Worm (Caenorhabditis elegans): Measurements from ENCODE around the gene orc-3.

orc-3 gene

DNA sequence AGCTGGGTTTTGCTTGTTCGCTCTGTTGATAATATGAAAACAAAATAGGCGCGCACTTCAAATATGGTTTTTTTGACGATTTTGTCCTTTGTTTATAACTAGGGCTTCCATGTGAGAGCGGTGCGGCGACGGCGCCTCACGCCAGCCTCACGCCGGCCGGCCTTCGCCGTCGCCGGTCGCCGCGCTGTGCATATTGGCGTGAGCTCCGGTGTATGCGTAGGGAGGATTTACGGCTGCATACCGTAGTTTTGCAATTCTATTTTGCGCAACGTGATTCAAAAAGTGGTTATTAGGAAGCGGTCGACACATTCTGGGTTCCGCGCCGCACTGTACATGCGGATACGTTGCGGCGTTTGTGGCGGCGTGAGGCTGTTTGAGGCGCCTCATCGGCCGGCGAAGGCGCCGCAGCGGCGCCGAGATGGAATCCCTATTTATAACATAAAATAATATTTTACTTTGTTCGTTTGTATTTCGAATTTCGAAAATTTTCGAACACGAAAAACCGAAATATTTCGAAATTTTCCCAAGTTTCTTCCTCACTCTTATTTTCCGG is 6.3 kb downstream of the orc-3 start:
- TF ChIP-seq ama-1 (optimal IDR thresholded peaks at IDR 0.05), result no peak

DNA sequence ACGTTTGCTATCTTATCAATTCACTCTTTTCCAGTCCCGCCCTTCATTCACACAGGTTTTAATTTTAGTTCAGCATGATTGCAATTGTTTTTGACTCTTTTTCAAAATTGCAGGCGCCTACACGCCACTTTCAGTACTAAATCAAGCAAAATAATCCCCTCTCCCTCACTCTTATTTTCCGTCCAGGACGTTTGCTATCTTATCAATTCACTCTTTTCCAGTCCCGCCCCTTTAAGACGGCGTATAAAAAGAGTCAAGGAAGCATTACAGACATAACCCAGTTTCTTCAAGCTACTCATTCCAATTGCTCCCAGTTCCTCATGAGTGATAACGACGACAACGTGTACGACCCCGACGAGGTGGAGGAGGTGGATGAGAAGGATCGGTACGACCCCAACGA is 6.7 kb downstream of the orc-3 start, which contains the start of gene Y119D3B.21:
Gene Y119D3B.21, plus strand, starts transcription at position 321 of the 400 bp plus-strand sequence.
- TF ChIP-seq ama-1 (optimal IDR thresholded peaks at IDR 0.05), result no peak
- no peak for TF ChIP-seq B0310.2 (tag; optimal IDR thresholded peaks at IDR 0.05)
- no peak for TF ChIP-seq flt-1 (GFP tag; IDR thresholded peaks at IDR 0.05)
- no peak for TF ChIP-seq hnd-1 (tag; optimal IDR thresholded peaks at IDR 0.05)

DNA sequence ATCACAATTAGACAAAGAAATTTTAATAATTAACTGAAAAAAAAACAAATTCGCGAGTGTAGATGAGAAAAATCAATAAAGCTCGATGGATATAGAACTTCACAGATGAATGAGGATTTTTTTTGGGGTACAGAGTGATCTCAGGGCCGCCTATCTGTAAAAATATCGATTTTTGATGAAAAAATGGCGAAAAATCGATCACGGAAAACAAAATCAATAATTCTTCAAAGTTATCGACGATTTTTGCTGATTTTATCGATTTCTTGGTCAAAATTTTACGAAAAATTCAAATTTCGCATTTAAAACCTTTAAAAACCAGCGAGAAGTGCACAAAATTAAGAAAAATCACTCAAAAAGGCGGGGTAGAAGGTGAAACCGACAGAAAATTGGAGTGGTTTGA is 8.2 kb downstream of the orc-3 start:
- no peak for TF ChIP-seq tbx-37 (GFP tag; conservative IDR thresholded peaks at IDR 0.05)
- TF ChIP-seq pes-1 (GFP tag; IDR thresholded peaks at IDR 0.05), result no peak
- no peak for TF ChIP-seq F13C5.2 (tag; optimal IDR thresholded peaks at IDR 0.05)
- no peak for TF ChIP-seq tbx-11 (GFP tag; IDR thresholded peaks at IDR 0.05)
- TF ChIP-seq B0310.2 (tag; optimal IDR thresholded peaks at IDR 0.05), result no peak
- TF ChIP-seq tra-4 (tag; optimal IDR thresholded peaks at IDR 0.05), result no peak

DNA sequence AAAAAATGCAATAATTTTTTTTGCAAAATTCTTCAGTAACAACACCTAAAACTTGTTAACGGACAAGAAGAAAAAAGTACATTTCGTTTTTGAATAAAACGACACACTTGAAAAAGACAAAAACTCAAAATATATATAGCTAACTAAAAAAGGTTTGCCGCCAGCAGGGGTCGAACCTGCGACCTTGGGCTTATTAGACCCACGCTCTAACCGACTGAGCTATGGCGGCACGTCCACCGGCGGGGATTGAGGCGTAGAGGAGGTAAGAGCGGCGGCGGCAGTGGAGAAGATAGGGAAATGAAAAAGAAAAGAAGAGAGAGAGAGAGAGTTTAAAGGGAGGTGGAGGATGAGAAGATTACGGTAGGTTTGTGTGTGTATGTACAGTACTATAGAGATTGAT is 10.3 kb downstream of the orc-3 start:
- TF ChIP-seq hmg-4 (GFP tag; optimal IDR thresholded peaks at IDR 0.05) (peak; percentile 12), aly-1 (tag; optimal IDR thresholded peaks at IDR 0.05) (peak; percentile 73), ceh-13 (GFP tag; optimal IDR thresholded peaks at IDR 0.05) (peak; percentile 31), ets-7 (tag; optimal IDR thresholded peaks at IDR 0.05) (no peak), sea-1 (GFP tag; conservative IDR thresholded peaks at IDR 0.05) (0 out of 2 replicates have a peak, but pooled peaks have one; percentile 64), flt-1 (GFP tag; IDR thresholded peaks at IDR 0.05) (peak; percentile 77), pes-1 (GFP tag; IDR thresholded peaks at IDR 0.05) (peak; percentile 83), tbx-37 (GFP tag; conservative IDR thresholded peaks at IDR 0.05) (peak; percentile 40), ceh-36 (tag; optimal IDR thresholded peaks at IDR 0.05) (peak; percentile 76), scrt-1 (GFP tag; IDR thresholded peaks at IDR 0.05) (peak; percentile 77), tbx-11 (GFP tag; IDR thresholded peaks at IDR 0.05) (peak; percentile 73), hmbx-1 (tag; optimal IDR thresholded peaks at IDR 0.05) (no peak), F13C5.2 (tag; optimal IDR thresholded peaks at IDR 0.05) (peak; percentile 58), ama-1 (optimal IDR thresholded peaks at IDR 0.05) (no peak), hnd-1 (tag; optimal IDR thresholded peaks at IDR 0.05) (peak; percentile 0), tra-4 (tag; optimal IDR thresholded peaks at IDR 0.05) (no peak), B0310.2 (tag; optimal IDR thresholded peaks at IDR 0.05) (peak; percentile 57)

DNA sequence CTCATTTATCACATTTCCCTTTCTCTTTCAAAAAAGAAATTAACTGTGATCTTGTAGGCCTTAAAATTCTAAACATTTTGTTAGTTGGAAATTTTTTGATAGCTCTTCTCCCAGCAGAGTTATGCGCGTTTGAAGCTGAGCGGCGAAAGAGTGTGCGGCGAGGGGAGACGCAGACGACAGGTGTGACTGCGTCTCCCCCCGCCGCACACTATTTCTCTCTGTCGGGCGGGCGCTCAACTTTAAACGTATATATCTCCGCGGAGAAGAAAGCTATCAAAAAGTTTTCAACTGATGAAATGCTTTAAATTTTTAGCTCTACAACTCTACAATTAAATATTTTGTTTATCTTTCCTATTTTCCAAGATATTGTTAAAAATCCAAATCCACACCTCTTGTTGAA is 11.1 kb downstream of the orc-3 start:
- TF ChIP-seq F13C5.2 (tag; optimal IDR thresholded peaks at IDR 0.05), result no peak
- no peak for TF ChIP-seq hnd-1 (tag; optimal IDR thresholded peaks at IDR 0.05)
- TF ChIP-seq pes-1 (GFP tag; IDR thresholded peaks at IDR 0.05), result no peak
- no peak for TF ChIP-seq ama-1 (optimal IDR thresholded peaks at IDR 0.05)
- no peak for TF ChIP-seq tra-4 (tag; optimal IDR thresholded peaks at IDR 0.05)
- no peak for TF ChIP-seq hmg-4 (GFP tag; optimal IDR thresholded peaks at IDR 0.05)
- TF ChIP-seq B0310.2 (tag; optimal IDR thresholded peaks at IDR 0.05), result no peak
- no peak for TF ChIP-seq ceh-36 (tag; optimal IDR thresholded peaks at IDR 0.05)
- TF ChIP-seq flt-1 (GFP tag; IDR thresholded peaks at IDR 0.05), result no peak
- TF ChIP-seq aly-1 (tag; optimal IDR thresholded peaks at IDR 0.05), result no peak
- TF ChIP-seq tbx-11 (GFP tag; IDR thresholded peaks at IDR 0.05), result no peak
- no peak for TF ChIP-seq sea-1 (GFP tag; conservative IDR thresholded peaks at IDR 0.05)
- no peak for TF ChIP-seq ceh-13 (GFP tag; optimal IDR thresholded peaks at IDR 0.05)
- no peak for TF ChIP-seq scrt-1 (GFP tag; IDR thresholded peaks at IDR 0.05)

DNA sequence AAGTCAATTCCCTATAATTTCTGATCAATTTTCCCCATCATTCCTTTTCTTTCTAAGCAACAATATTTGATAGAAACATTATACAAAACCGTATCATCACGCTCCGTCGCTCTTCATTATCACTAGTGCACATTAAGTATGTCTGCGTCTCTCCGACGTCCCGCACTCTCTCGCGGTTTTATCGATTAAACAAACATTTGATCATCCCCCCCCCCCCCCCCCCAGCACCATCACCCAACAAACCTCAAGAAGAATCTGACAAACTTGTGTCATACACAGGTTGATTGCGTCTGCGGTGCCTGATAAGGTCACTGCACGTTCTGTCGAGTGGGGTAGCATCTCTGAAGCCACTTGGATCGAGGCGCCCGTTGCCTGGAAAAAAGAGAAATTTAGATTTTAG is 12.1 kb downstream of the orc-3 start:
- TF ChIP-seq B0310.2 (tag; optimal IDR thresholded peaks at IDR 0.05) (no peak), sea-1 (GFP tag; conservative IDR thresholded peaks at IDR 0.05) (no peak), tbx-37 (GFP tag; conservative IDR thresholded peaks at IDR 0.05) (no peak), pes-1 (GFP tag; IDR thresholded peaks at IDR 0.05) (no peak), F13C5.2 (tag; optimal IDR thresholded peaks at IDR 0.05) (no peak), tra-4 (tag; optimal IDR thresholded peaks at IDR 0.05) (no peak), aly-1 (tag; optimal IDR thresholded peaks at IDR 0.05) (no peak), ets-7 (tag; optimal IDR thresholded peaks at IDR 0.05) (no peak), hmbx-1 (tag; optimal IDR thresholded peaks at IDR 0.05) (no peak), ceh-36 (tag; optimal IDR thresholded peaks at IDR 0.05) (no peak), flt-1 (GFP tag; IDR thresholded peaks at IDR 0.05) (no peak), ceh-13 (GFP tag; optimal IDR thresholded peaks at IDR 0.05) (no peak), scrt-1 (GFP tag; IDR thresholded peaks at IDR 0.05) (no peak), hmg-4 (GFP tag; optimal IDR thresholded peaks at IDR 0.05) (no peak), ama-1 (optimal IDR thresholded peaks at IDR 0.05) (no peak), hnd-1 (tag; optimal IDR thresholded peaks at IDR 0.05) (no peak), tbx-11 (GFP tag; IDR thresholded peaks at IDR 0.05) (no peak)

DNA sequence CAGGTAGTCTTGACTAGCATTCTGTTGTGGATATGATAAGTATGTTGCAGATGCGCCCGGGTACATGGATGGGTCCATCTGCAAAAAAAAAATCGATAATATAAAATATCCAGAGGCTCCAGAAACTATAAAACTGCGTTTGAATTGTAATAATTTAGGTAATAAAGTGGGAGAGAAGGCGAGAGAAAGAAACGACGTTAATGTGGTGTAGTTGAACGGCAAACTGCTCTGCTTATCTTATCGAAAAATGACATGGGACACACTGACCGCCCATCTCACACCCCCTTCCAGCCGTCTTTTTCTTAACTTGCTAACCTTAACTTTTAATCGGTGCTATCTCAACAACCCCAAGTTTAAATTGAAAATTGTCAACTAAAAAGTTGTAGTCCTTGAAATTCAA is 14.1 kb downstream of the orc-3 start:
- no peak for TF ChIP-seq scrt-1 (GFP tag; IDR thresholded peaks at IDR 0.05)
- no peak for TF ChIP-seq aly-1 (tag; optimal IDR thresholded peaks at IDR 0.05)
- no peak for TF ChIP-seq ets-7 (tag; optimal IDR thresholded peaks at IDR 0.05)
- TF ChIP-seq B0310.2 (tag; optimal IDR thresholded peaks at IDR 0.05), result no peak
- TF ChIP-seq tbx-37 (GFP tag; conservative IDR thresholded peaks at IDR 0.05), result no peak
- no peak for TF ChIP-seq flt-1 (GFP tag; IDR thresholded peaks at IDR 0.05)
- no peak for TF ChIP-seq sea-1 (GFP tag; conservative IDR thresholded peaks at IDR 0.05)
- TF ChIP-seq hmg-4 (GFP tag; optimal IDR thresholded peaks at IDR 0.05), result no peak
- no peak for TF ChIP-seq hmbx-1 (tag; optimal IDR thresholded peaks at IDR 0.05)
- no peak for TF ChIP-seq ceh-13 (GFP tag; optimal IDR thresholded peaks at IDR 0.05)
- no peak for TF ChIP-seq hnd-1 (tag; optimal IDR thresholded peaks at IDR 0.05)
- no peak for TF ChIP-seq tra-4 (tag; optimal IDR thresholded peaks at IDR 0.05)
- no peak for TF ChIP-seq ama-1 (optimal IDR thresholded peaks at IDR 0.05)
- no peak for TF ChIP-seq F13C5.2 (tag; optimal IDR thresholded peaks at IDR 0.05)
- no peak for TF ChIP-seq tbx-11 (GFP tag; IDR thresholded peaks at IDR 0.05)
- no peak for TF ChIP-seq pes-1 (GFP tag; IDR thresholded peaks at IDR 0.05)
- TF ChIP-seq ceh-36 (tag; optimal IDR thresholded peaks at IDR 0.05), result no peak
